Worm (Caenorhabditis elegans): ENCODE data around the gene nas-16.

- no peak for TF ChIP-seq him-1 (tag; optimal IDR thresholded peaks at IDR 0.05)
- no peak for TF ChIP-seq W03F9.2 (tag; optimal IDR thresholded peaks at IDR 0.05)
- TF ChIP-seq dao-5 (tag; optimal IDR thresholded peaks at IDR 0.05), result no peak
These were observed at the start of gene nas-16 for ce11 chrV:11392020-11392419.
